Worm (Caenorhabditis elegans) whole organism, L1 larva: ENCODE results near the gene del-1.

Source experiments
- C04F5.9 ChIP-seq: sonication (generic microtip); optimal IDR thresholded peaks from 2 replicates; lab custom pipeline; 2016; ENCODE audit warnings: missing genetic modification characterization, missing compliant biosample characterization
- C34B4.2 ChIP-seq: sonication (generic microtip); optimal IDR thresholded peaks from 2 replicates; lab custom pipeline; 2017; ENCODE audit warnings: mild to moderate bottlenecking, missing genetic modification characterization, missing compliant biosample characterization
- F16B12.6 ChIP-seq: fragments of 150-350 bp; optimal IDR thresholded peaks from 2 replicates; lab custom pipeline; 2014; ENCODE audit warnings: missing biosample characterization, missing genetic modification characterization
- Y116A8C.19 ChIP-seq: sonication (generic microtip); optimal IDR thresholded peaks from 2 replicates; lab custom pipeline; 2016; ENCODE audit warnings: missing compliant biosample characterization, missing genetic modification characterization, borderline replicate concordance
- aha-1 ChIP-seq: fragments of 150-350 bp; optimal IDR thresholded peaks from 2 replicates; lab custom pipeline; 2014; ENCODE audit warnings: missing biosample characterization, missing genetic modification characterization
- alr-1 ChIP-seq: fragments of 200-800 bp; sonication (Bioruptor generic); optimal IDR thresholded peaks from 2 replicates; lab custom pipeline; 2018; ENCODE audit warnings: borderline replicate concordance, mild to moderate bottlenecking, missing genetic modification characterization, missing compliant biosample characterization
- blmp-1 ChIP-seq: fragments of 150-350 bp; optimal IDR thresholded peaks from 2 replicates; lab custom pipeline; 2014; ENCODE audit warnings: missing biosample characterization, missing genetic modification characterization
- ceh-63 ChIP-seq: fragments of 200-800 bp; sonication (Bioruptor generic); optimal IDR thresholded peaks from 2 replicates; lab custom pipeline; 2018; ENCODE audit warnings: mild to moderate bottlenecking, missing genetic modification characterization, missing compliant biosample characterization
- ceh-8 ChIP-seq: fragments of 200-800 bp; sonication (Bioruptor generic); optimal IDR thresholded peaks from 2 replicates; lab custom pipeline; 2018; ENCODE audit warnings: mild to moderate bottlenecking, missing genetic modification characterization, moderate library complexity, missing compliant biosample characterization
- ceh-82 ChIP-seq, 3 experiments: fragments of 150-350 bp in 1 of 3; sonication (generic microtip) in 2 of 3; optimal IDR thresholded peaks; 2 replicates each; lab custom pipeline; 2014 to 2017; ENCODE audit warnings: missing biosample characterization in 3 of 3, missing genetic modification characterization in 3 of 3
- ceh-88 ChIP-seq: fragments of 200-800 bp; sonication (Bioruptor generic); IDR thresholded peaks from 2 replicates; pipeline ENCODE4 v1.3.6; 2022; ENCODE audit warnings: missing genetic modification characterization, missing compliant biosample characterization
- dpl-1 ChIP-seq, 3 experiments: fragments of 150-350 bp in 2 of 3; sonication (generic microtip) in 1 of 3; optimal IDR thresholded peaks; 2 replicates each; lab custom pipeline; 2014 to 2017; ENCODE audit warnings: missing biosample characterization in 3 of 3, missing genetic modification characterization in 3 of 3, missing genetic modification reagents in 3 of 3
- fkh-10 ChIP-seq: sonication (generic microtip); optimal IDR thresholded peaks from 2 replicates; lab custom pipeline; 2017; ENCODE audit warnings: missing biosample characterization, missing genetic modification reagents, missing genetic modification characterization
- fkh-4 ChIP-seq: sonication (generic microtip); optimal IDR thresholded peaks from 2 replicates; lab custom pipeline; 2016; ENCODE audit warnings: missing compliant biosample characterization, missing genetic modification characterization, borderline replicate concordance
- fkh-8 ChIP-seq: sonication (generic microtip); optimal IDR thresholded peaks from 2 replicates; lab custom pipeline; 2016; ENCODE audit warnings: mild to moderate bottlenecking, missing genetic modification characterization, missing compliant biosample characterization
- fos-1 ChIP-seq: fragments of 150-350 bp; optimal IDR thresholded peaks from 2 replicates; lab custom pipeline; 2014; ENCODE audit warnings: missing biosample characterization, missing genetic modification characterization
- hpl-2 ChIP-seq: fragments of 150-350 bp; optimal IDR thresholded peaks from 2 replicates; lab custom pipeline; 2014; ENCODE audit warnings: missing biosample characterization, missing genetic modification reagents, missing genetic modification characterization
- isw-1 ChIP-seq: fragments of 200-800 bp; sonication (Bioruptor generic); IDR thresholded peaks from 2 replicates; pipeline ENCODE4 v1.3.6; 2022; ENCODE audit warnings: missing genetic modification characterization, missing compliant biosample characterization
- jun-1 ChIP-seq: fragments of 150-350 bp; optimal IDR thresholded peaks from 2 replicates; lab custom pipeline; 2014; ENCODE audit warnings: missing biosample characterization, missing genetic modification reagents, missing genetic modification characterization
- lin-14 ChIP-seq: fragments of 200-800 bp; sonication (Bioruptor generic); optimal IDR thresholded peaks from 2 replicates; lab custom pipeline; 2018; ENCODE audit warnings: mild to moderate bottlenecking, missing genetic modification characterization, moderate library complexity, missing compliant biosample characterization
- lin-15B ChIP-seq: fragments of 150-350 bp; sonication (generic microtip); optimal IDR thresholded peaks from 3 replicates; lab custom pipeline; 2014; ENCODE audit warnings: missing biosample characterization, missing genetic modification characterization
- lin-35 ChIP-seq, 2 experiments: fragments of 150-350 bp; optimal IDR thresholded peaks; 2 replicates each; lab custom pipeline; 2014; ENCODE audit warnings: missing biosample characterization in 2 of 2, missing genetic modification characterization in 2 of 2, missing genetic modification reagents in 2 of 2
- lin-39 ChIP-seq: fragments of 150-350 bp; optimal IDR thresholded peaks from 2 replicates; lab custom pipeline; 2014; ENCODE audit warnings: missing biosample characterization, missing genetic modification reagents, missing genetic modification characterization
- mab-9 ChIP-seq: fragments of 200-800 bp; sonication (Bioruptor generic); IDR thresholded peaks from 2 replicates; pipeline ENCODE4 v1.3.6; 2022; ENCODE audit warnings: missing genetic modification reagents, missing genetic modification characterization, missing compliant biosample characterization
- mdl-1 ChIP-seq, 2 experiments: fragments of 150-350 bp; optimal IDR thresholded peaks; 2 replicates each; lab custom pipeline; 2014 to 2017; ENCODE audit warnings: missing biosample characterization in 2 of 2, missing genetic modification characterization in 2 of 2, inconsistent platforms in 1 of 2
- mef-2 ChIP-seq: fragments of 150-350 bp; optimal IDR thresholded peaks from 2 replicates; lab custom pipeline; 2014; ENCODE audit warnings: missing biosample characterization, missing genetic modification characterization
- mep-1 ChIP-seq: fragments of 150-350 bp; optimal IDR thresholded peaks from 2 replicates; lab custom pipeline; 2014; ENCODE audit warnings: missing biosample characterization, missing genetic modification characterization
- nhr-19 ChIP-seq: fragments of 200-800 bp; sonication (Bioruptor generic); conservative IDR thresholded peaks from 2 replicates; pipeline ENCODE4 v1.3.6; 2022; ENCODE audit warnings: missing genetic modification characterization, missing compliant biosample characterization
- nhr-20 ChIP-seq: sonication (generic microtip); optimal IDR thresholded peaks from 2 replicates; lab custom pipeline; 2016; ENCODE audit warnings: mild to moderate bottlenecking, missing genetic modification characterization, missing compliant biosample characterization
- nhr-90 ChIP-seq: sonication (generic microtip); optimal IDR thresholded peaks from 2 replicates; lab custom pipeline; 2016; ENCODE audit warnings: mild to moderate bottlenecking, missing genetic modification characterization, missing compliant biosample characterization; ENCODE audit not compliant: poor library complexity
- skn-1 ChIP-seq: fragments of 150-350 bp; optimal IDR thresholded peaks from 2 replicates; lab custom pipeline; 2014; ENCODE audit warnings: missing biosample characterization, missing genetic modification characterization
- sox-4 ChIP-seq: sonication (generic microtip); optimal IDR thresholded peaks from 2 replicates; lab custom pipeline; 2016; ENCODE audit warnings: missing genetic modification characterization, missing compliant biosample characterization
- sptf-1 ChIP-seq: fragments of 150-350 bp; optimal IDR thresholded peaks from 2 replicates; lab custom pipeline; 2014; ENCODE audit warnings: missing biosample characterization, missing genetic modification characterization
- unc-130 ChIP-seq: fragments of 150-350 bp; optimal IDR thresholded peaks from 2 replicates; lab custom pipeline; 2017; ENCODE audit warnings: missing biosample characterization, missing genetic modification characterization, inconsistent platforms
- unc-30 ChIP-seq: sonication (generic microtip); optimal IDR thresholded peaks from 2 replicates; lab custom pipeline; 2017; ENCODE audit warnings: missing biosample characterization, missing genetic modification characterization
- unc-98 ChIP-seq: fragments of 200-800 bp; sonication (Bioruptor generic); IDR thresholded peaks from 2 replicates; pipeline ENCODE4 v1.3.6; 2022; ENCODE audit warnings: missing genetic modification characterization, missing compliant biosample characterization
- xbp-1 ChIP-seq: sonication (generic microtip); optimal IDR thresholded peaks from 2 replicates; lab custom pipeline; 2016; ENCODE audit warnings: missing genetic modification characterization, missing compliant biosample characterization
- zag-1 ChIP-seq: fragments of 150-350 bp; optimal IDR thresholded peaks from 2 replicates; lab custom pipeline; 2014; ENCODE audit warnings: missing biosample characterization, missing genetic modification characterization
- zip-4 ChIP-seq: fragments of 200-800 bp; sonication (Bioruptor generic); optimal IDR thresholded peaks from 2 replicates; lab custom pipeline; 2018; ENCODE audit warnings: mild to moderate bottlenecking, missing genetic modification characterization, moderate library complexity, missing compliant biosample characterization

The del-1 gene

DNA sequence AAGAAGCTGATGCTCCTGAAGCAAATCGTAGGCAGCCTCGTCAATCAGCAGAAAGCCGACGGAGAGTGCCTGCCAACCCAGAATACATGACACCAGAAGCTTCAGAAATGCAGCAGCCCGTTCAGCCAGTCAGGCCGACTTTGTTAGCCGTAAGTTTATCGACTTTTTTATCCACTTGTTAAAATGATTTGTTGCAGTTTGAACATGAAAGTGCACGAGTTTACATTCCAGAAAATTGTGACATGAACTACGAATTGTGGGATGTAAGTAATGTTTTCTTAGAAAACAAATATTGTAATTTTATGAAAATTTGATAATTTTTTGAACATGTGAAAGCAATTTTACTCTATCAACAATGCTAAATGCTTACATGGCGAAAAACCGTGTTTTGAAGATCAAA, 27.7 kb upstream of the del-1 start:
- no peak for TF ChIP-seq fkh-10 (GFP tag; lab: Kevin White, UChicago)
- TF ChIP-seq isw-1 (GFP tag; lab: Robert Waterston, UW), result no peak
- no peak for TF ChIP-seq jun-1
- TF ChIP-seq lin-39 (tag; lab: Kevin White, UChicago), result no peak
- no peak for TF ChIP-seq alr-1
- TF ChIP-seq ceh-88, result no peak
- TF ChIP-seq F16B12.6, result no peak
- TF ChIP-seq mab-9, result no peak
- TF ChIP-seq xbp-1 (tag; lab: Kevin White, UChicago), result no peak
- TF ChIP-seq unc-98, result no peak
- TF ChIP-seq unc-30, result no peak
- TF ChIP-seq zip-4 (GFP tag; lab: Kevin White, UChicago), result no peak
- TF ChIP-seq zag-1, result no peak
- TF ChIP-seq nhr-19 (GFP tag; lab: Robert Waterston, UW), result no peak
- TF ChIP-seq nhr-20 (tag; lab: Kevin White, UChicago), result no peak
- no peak for TF ChIP-seq sox-4 (tag; lab: Kevin White, UChicago)
- no peak for TF ChIP-seq Y116A8C.19 (tag; lab: Kevin White, UChicago)
- no peak for TF ChIP-seq fkh-4 (tag; lab: Kevin White, UChicago)
- TF ChIP-seq lin-14 (GFP tag; lab: Kevin White, UChicago), result no peak
- no peak for TF ChIP-seq aha-1 (tag; lab: Kevin White, UChicago)
- TF ChIP-seq, all 84 proteins: peak for 0

DNA sequence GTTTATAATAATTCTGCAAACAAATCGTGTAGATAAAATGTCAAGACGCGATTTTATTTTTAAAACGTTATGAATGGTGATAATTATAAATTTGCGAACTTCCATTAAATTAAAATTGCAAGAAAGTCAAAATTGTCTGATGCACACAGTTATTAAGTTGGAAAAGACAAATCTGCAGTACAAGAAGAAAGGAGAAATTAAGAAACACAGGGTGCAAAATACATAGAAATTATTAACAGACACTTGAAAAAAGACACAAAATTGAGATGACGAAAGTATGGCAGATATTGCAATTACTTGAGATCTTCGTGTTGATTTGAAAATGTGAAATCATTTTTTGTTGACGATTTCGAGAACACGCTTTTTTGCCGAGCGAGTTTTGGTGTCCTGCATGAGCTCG, 26.4 kb upstream of the del-1 start:
- no peak for TF ChIP-seq mef-2 (tag; lab: Kevin White, UChicago)
- no peak for TF ChIP-seq sptf-1
- TF ChIP-seq ceh-8 (GFP tag; lab: Kevin White, UChicago), result no peak
- no peak for TF ChIP-seq C34B4.2
- no peak for TF ChIP-seq unc-98
- TF ChIP-seq ceh-63, result no peak
- no peak for TF ChIP-seq mep-1
- no peak for TF ChIP-seq fkh-10 (GFP tag; lab: Kevin White, UChicago)
- TF ChIP-seq lin-14 (GFP tag; lab: Kevin White, UChicago), result no peak
- TF ChIP-seq lin-15B (tag; lab: Kevin White, UChicago), result no peak
- TF ChIP-seq fos-1 (tag; lab: Kevin White, UChicago), result no peak
- no peak for TF ChIP-seq ceh-82 (tag; optimal IDR thresholded peaks at IDR 0.05; lab: Kevin White, UChicago)

- TF ChIP-seq hpl-2 (no peak), dpl-1 (GFP tag; optimal IDR thresholded peaks at IDR 0.05; lab: Kevin White, UChicago) (no peak), alr-1 (no peak), aha-1 (tag; lab: Kevin White, UChicago) (no peak), mdl-1 (tag; optimal IDR thresholded peaks at IDR 0.05; lab: Kevin White, UChicago) (no peak), lin-35 (GFP tag; optimal IDR thresholded peaks at IDR 0.05; lab: Kevin White, UChicago) (no peak), unc-130 (no peak), nhr-90 (tag; lab: Kevin White, UChicago) (no peak), C04F5.9 (tag; lab: Kevin White, UChicago) (no peak), blmp-1 (tag; lab: Kevin White, UChicago) (no peak), F16B12.6 (no peak), mep-1 (no peak), fkh-8 (no peak), mab-9 (no peak), skn-1 (tag; lab: Kevin White, UChicago) (no peak)
Measured at ce11 chrX:14243345-14243961, 24.4 kb upstream of the del-1 start, which contains the start of gene K04C1.3. K04C1.3 (minus strand) TSS chrX:14243395.
